Fruit fly (Drosophila melanogaster): ENCODE measurements around the gene fh.
A peak's percentile ranks its signal among the peaks of the same experiment; 100 is the strongest.

Gene fh

dm6 chrX:9163110-9163509, 14.2 kb upstream of the fh start, which contains the start of gene mei-P26 (continued):
- TF ChIP-seq Usf (GFP tag; optimal IDR thresholded peaks at IDR 0.05), result no peak
- no peak for TF ChIP-seq dysf (GFP tag; IDR thresholded peaks at IDR 0.05)
- no peak for TF ChIP-seq CG6683 (GFP tag; optimal IDR thresholded peaks at IDR 0.05)
- TF ChIP-seq slp2 (GFP tag; optimal IDR thresholded peaks at IDR 0.05), result no peak
- peak; percentile 33 for TF ChIP-seq trem (tag; optimal IDR thresholded peaks at IDR 0.05)
- peak; percentile 90 for TF ChIP-seq bbx (GFP tag; IDR thresholded peaks at IDR 0.05; ENCODE audit: partially characterized antibody)
- TF ChIP-seq CG9932 (GFP tag; IDR thresholded peaks at IDR 0.05), result peak; percentile 17; the same call in 1 of the 2 replicates
- peak; percentile 60; the same call in 1 of the 2 replicates for TF ChIP-seq sna (GFP tag; IDR thresholded peaks at IDR 0.05; ENCODE audit: partially characterized antibody)
- TF ChIP-seq hb (GFP tag; IDR thresholded peaks at IDR 0.05; ENCODE audit: partially characterized antibody), result peak; percentile 81
- peak; percentile 61 for TF ChIP-seq Doc3 (GFP tag; IDR thresholded peaks at IDR 0.05; ENCODE audit: partially characterized antibody)
- TF ChIP-seq CG2712 (tag; optimal IDR thresholded peaks at IDR 0.05), result peak; percentile 22
- no peak for TF ChIP-seq CG10959 (GFP tag; IDR thresholded peaks at IDR 0.05)
- peak; percentile 76 for TF ChIP-seq CG14860 (GFP tag; IDR thresholded peaks at IDR 0.05; ENCODE audit: partially characterized antibody)
- no peak for TF ChIP-seq CG9876 (GFP tag; optimal IDR thresholded peaks at IDR 0.05)
- no peak for TF ChIP-seq CG11093 (GFP tag; IDR thresholded peaks at IDR 0.05)
- no peak for TF ChIP-seq CG17385 (GFP tag; optimal IDR thresholded peaks at IDR 0.05)
- no peak for TF ChIP-seq fd3F (GFP tag; optimal IDR thresholded peaks at IDR 0.05)
- no peak for TF ChIP-seq Bdp1 (GFP tag; optimal IDR thresholded peaks at IDR 0.05)
- no peak for TF ChIP-seq tx (GFP tag; optimal IDR thresholded peaks at IDR 0.05)
- no peak for TF ChIP-seq CG3065 (GFP tag; optimal IDR thresholded peaks at IDR 0.05)
- TF ChIP-seq CG13296 (GFP tag; optimal IDR thresholded peaks at IDR 0.05), result peak; percentile 21
- no peak for TF ChIP-seq CG6175 (GFP tag; IDR thresholded peaks at IDR 0.05)
- TF ChIP-seq gsb (GFP tag; IDR thresholded peaks at IDR 0.05), result no peak
- no peak for TF ChIP-seq CG5180 (GFP tag; optimal IDR thresholded peaks at IDR 0.05)
- TF ChIP-seq ci (GFP tag; IDR thresholded peaks at IDR 0.05), result no peak
- no peak for TF ChIP-seq Myb (GFP tag; optimal IDR thresholded peaks at IDR 0.05)
- TF ChIP-seq CG3847 (GFP tag; IDR thresholded peaks at IDR 0.05), result no peak
- TF ChIP-seq crp (GFP tag; optimal IDR thresholded peaks at IDR 0.05), result peak in 1 of 2 experiments; percentile 12
- TF ChIP-seq CG13894 (tag; optimal IDR thresholded peaks at IDR 0.05), result peak; percentile 38
- TF ChIP-seq kay (GFP tag; optimal IDR thresholded peaks at IDR 0.05), result no peak
- TF ChIP-seq chn (GFP tag; optimal IDR thresholded peaks at IDR 0.05), result no peak
- TF ChIP-seq CG3838 (GFP tag; optimal IDR thresholded peaks at IDR 0.05), result no peak
- TF ChIP-seq vnd (GFP tag; IDR thresholded peaks at IDR 0.05; ENCODE audit: partially characterized antibody), result peak; percentile 75
- no peak for TF ChIP-seq Aef1 (GFP tag; IDR thresholded peaks at IDR 0.05)
- TF ChIP-seq HHEX (GFP tag; optimal IDR thresholded peaks at IDR 0.05), result no peak
- TF ChIP-seq CG1233 (GFP tag; optimal IDR thresholded peaks at IDR 0.05), result no peak
- TF ChIP-seq ATbp (GFP tag; optimal IDR thresholded peaks at IDR 0.05), result no peak
- no peak for TF ChIP-seq Oli (tag; optimal IDR thresholded peaks at IDR 0.05)
- TF ChIP-seq lola (GFP tag; optimal IDR thresholded peaks at IDR 0.05), result no peak
- TF ChIP-seq caup (GFP tag; optimal IDR thresholded peaks at IDR 0.05; ENCODE audit: severe bottlenecking), result no peak
- no peak for TF ChIP-seq Asciz (GFP tag; optimal IDR thresholded peaks at IDR 0.05)
- no peak for TF ChIP-seq CG1792 (GFP tag; optimal IDR thresholded peaks at IDR 0.05)
- no peak for TF ChIP-seq TFAM (GFP tag; optimal IDR thresholded peaks at IDR 0.05)
- TF ChIP-seq ase (GFP tag; IDR thresholded peaks at IDR 0.05), result no peak
- peak; percentile 51 for TF ChIP-seq CG3995 (GFP tag; optimal IDR thresholded peaks at IDR 0.05)
- no peak for TF ChIP-seq tap (tag; optimal IDR thresholded peaks at IDR 0.05)
- TF ChIP-seq Chrac-16 (GFP tag; optimal IDR thresholded peaks at IDR 0.05), result no peak
- peak; percentile 94 for TF ChIP-seq chinmo (GFP tag; IDR thresholded peaks at IDR 0.05; ENCODE audit: partially characterized antibody)
- TF ChIP-seq CG17361 (GFP tag; IDR thresholded peaks at IDR 0.05), result no peak
- no peak for TF ChIP-seq CG17186 (GFP tag; optimal IDR thresholded peaks at IDR 0.05)
